Fruit fly (Drosophila melanogaster) whole organism, embryonic: Measurements from ENCODE around the gene Slob.

Experiments used
- Atf3 ChIP-seq: fragments of 200-800 bp; sonication (Bioruptor generic); optimal IDR thresholded peaks from 3 replicates; lab custom pipeline; 2016; ENCODE audit warnings: missing biosample characterization, missing genetic modification characterization
- B-H1 ChIP-seq: fragments of 200-800 bp; sonication (Bioruptor generic); IDR thresholded peaks from 3 replicates; pipeline ENCODE4 v1.3.6; 2022; ENCODE audit warnings: missing biosample characterization, missing genetic modification characterization
- CG11504 ChIP-seq: fragments of 200-800 bp; sonication (Bioruptor generic); optimal IDR thresholded peaks from 3 replicates; lab custom pipeline; 2019; ENCODE audit warnings: missing biosample characterization, mild to moderate bottlenecking, missing genetic modification characterization, moderate library complexity
- CG12391 ChIP-seq: fragments of 200-800 bp; sonication (Bioruptor generic); optimal IDR thresholded peaks from 3 replicates; lab custom pipeline; 2018; ENCODE audit warnings: missing biosample characterization, mild to moderate bottlenecking, missing genetic modification characterization, moderate library complexity
- CG12942 ChIP-seq: fragments of 200-800 bp; sonication (Bioruptor generic); optimal IDR thresholded peaks from 3 replicates; lab custom pipeline; 2016; ENCODE audit warnings: missing biosample characterization, missing genetic modification characterization
- CG1529 ChIP-seq: fragments of 200-800 bp; sonication (Bioruptor generic); optimal IDR thresholded peaks from 3 replicates; lab custom pipeline; 2018; ENCODE audit warnings: missing biosample characterization, missing genetic modification characterization
- CG15696 ChIP-seq: fragments of 200-800 bp; sonication (Bioruptor generic); optimal IDR thresholded peaks from 2 replicates; lab custom pipeline; 2019; ENCODE audit warnings: missing biosample characterization, mild to moderate bottlenecking, missing genetic modification characterization, moderate library complexity
- CG1603 ChIP-seq: fragments of 200-800 bp; sonication (Bioruptor generic); optimal IDR thresholded peaks from 2 replicates; lab custom pipeline; 2019; ENCODE audit warnings: missing biosample characterization, mild to moderate bottlenecking, missing genetic modification characterization, moderate library complexity
- CG17361 ChIP-seq: fragments of 200-800 bp; sonication (Bioruptor generic); IDR thresholded peaks from 3 replicates; pipeline ENCODE4 v1.3.6; 2022; ENCODE audit warnings: missing biosample characterization, missing genetic modification characterization
- CG18476 ChIP-seq: fragments of 200-800 bp; sonication (Bioruptor generic); optimal IDR thresholded peaks from 2 replicates; lab custom pipeline; 2016; ENCODE audit warnings: missing biosample characterization, mild to moderate bottlenecking, missing genetic modification characterization
- CG2678 ChIP-seq: fragments of 200-800 bp; sonication (Bioruptor generic); optimal IDR thresholded peaks from 3 replicates; lab custom pipeline; 2019; ENCODE audit warnings: missing biosample characterization, mild to moderate bottlenecking, missing genetic modification characterization, moderate library complexity
- CG3163 ChIP-seq: fragments of 200-800 bp; sonication (Bioruptor generic); optimal IDR thresholded peaks from 3 replicates; lab custom pipeline; 2016; ENCODE audit warnings: missing biosample characterization, missing genetic modification characterization
- CG4424 ChIP-seq: fragments of 200-800 bp; sonication (Bioruptor generic); optimal IDR thresholded peaks from 3 replicates; lab custom pipeline; 2016; ENCODE audit warnings: missing biosample characterization, missing genetic modification characterization
- CG4707 ChIP-seq: fragments of 200-800 bp; sonication (Bioruptor generic); optimal IDR thresholded peaks from 2 replicates; lab custom pipeline; 2018; ENCODE audit warnings: missing biosample characterization, mild to moderate bottlenecking, missing genetic modification characterization, moderate library complexity
- CG7372 ChIP-seq: fragments of 200-800 bp; sonication (Bioruptor generic); IDR thresholded peaks from 2 replicates; pipeline ENCODE4 v1.3.6; 2022; ENCODE audit warnings: missing biosample characterization, missing genetic modification characterization
- CG8924 ChIP-seq: fragments of 200-800 bp; optimal IDR thresholded peaks from 3 replicates; lab custom pipeline; 2019; ENCODE audit warnings: missing biosample characterization, mild to moderate bottlenecking, missing genetic modification characterization, moderate library complexity
- E2f1 ChIP-seq: fragments of 200-800 bp; sonication (Bioruptor generic); IDR thresholded peaks from 2 replicates; pipeline ENCODE4 v1.3.6; 2022; ENCODE audit warnings: missing biosample characterization, missing genetic modification characterization
- Ets65A ChIP-seq: fragments of 200-800 bp; sonication (Bioruptor generic); peaks from one replicate; lab custom pipeline; 2016; ENCODE audit warnings: missing biosample characterization, missing genetic modification characterization
- H2.0 ChIP-seq: fragments of 200-800 bp; sonication (Bioruptor generic); IDR thresholded peaks from 2 replicates; pipeline ENCODE4 v1.3.6; 2022; ENCODE audit warnings: missing biosample characterization, missing genetic modification characterization
- Hmx ChIP-seq: fragments of 200-800 bp; sonication (Bioruptor generic); optimal IDR thresholded peaks from 2 replicates; lab custom pipeline; 2016; ENCODE audit warnings: missing biosample characterization, missing genetic modification characterization
- Hr78 ChIP-seq, 2 experiments: fragments of 200-800 bp in 1 of 2; fragments of >200 bp in 1 of 2; sonication (Bioruptor generic) in 1 of 2; optimal IDR thresholded peaks; 2 replicates each; lab custom pipeline; 2017 to 2019; ENCODE audit warnings: missing biosample characterization in 2 of 2, missing genetic modification characterization in 2 of 2, mild to moderate bottlenecking in 1 of 2, moderate library complexity in 1 of 2
- Med ChIP-seq: fragments of 200-800 bp; sonication (Bioruptor generic); peaks from one replicate; lab custom pipeline; 2016; ENCODE audit warnings: missing biosample characterization, missing genetic modification characterization, mild to moderate bottlenecking, inconsistent platforms, moderate library complexity
- NFAT ChIP-seq: fragments of 200-800 bp; sonication (Bioruptor generic); IDR thresholded peaks from 2 replicates; pipeline ENCODE4 v1.3.6; 2022; ENCODE audit warnings: missing biosample characterization, missing genetic modification characterization
- Nf-YA ChIP-seq: fragments of 200-800 bp; sonication (Bioruptor generic); IDR thresholded peaks from 2 replicates; pipeline ENCODE4 v1.3.6; 2022; ENCODE audit warnings: missing biosample characterization, missing genetic modification characterization
- Xbp1 ChIP-seq: fragments of 200-800 bp; sonication (Bioruptor generic); optimal IDR thresholded peaks from 3 replicates; lab custom pipeline; 2016; ENCODE audit warnings: missing biosample characterization, mild to moderate bottlenecking, missing genetic modification characterization
- Xrp1 ChIP-seq: fragments of 200-800 bp; sonication (Bioruptor generic); IDR thresholded peaks from 2 replicates; pipeline ENCODE4 v1.3.6; 2022; ENCODE audit warnings: missing biosample characterization, missing genetic modification characterization
- ac ChIP-seq: fragments of 200-800 bp; sonication (Bioruptor generic); optimal IDR thresholded peaks from 3 replicates; lab custom pipeline; 2017; ENCODE audit warnings: missing biosample characterization, mild to moderate bottlenecking, missing genetic modification characterization
- bcd ChIP-seq: fragments of 200-800 bp; sonication (Bioruptor generic); optimal IDR thresholded peaks from 2 replicates; lab custom pipeline; 2017; ENCODE audit warnings: missing biosample characterization, mild to moderate bottlenecking, missing genetic modification characterization
- bsh ChIP-seq, 2 experiments: fragments of 200-800 bp; sonication (Bioruptor generic); optimal IDR thresholded peaks; 2 replicates each; lab custom pipeline; 2017 to 2018; ENCODE audit warnings: mild to moderate bottlenecking in 2 of 2, missing biosample characterization in 2 of 2, missing genetic modification characterization in 2 of 2, moderate library complexity in 1 of 2
- caup ChIP-seq: fragments of 200-800 bp; sonication (Bioruptor generic); optimal IDR thresholded peaks from 3 replicates; lab custom pipeline; 2017; ENCODE audit warnings: missing biosample characterization, mild to moderate bottlenecking, missing genetic modification characterization, moderate library complexity; ENCODE audit not compliant: severe bottlenecking
- ci ChIP-seq: fragments of 200-800 bp; sonication (Bioruptor generic); IDR thresholded peaks from 3 replicates; pipeline ENCODE4 v1.3.6; 2022; ENCODE audit warnings: missing biosample characterization, missing genetic modification characterization
- croc ChIP-seq: fragments of 200-800 bp; sonication (Bioruptor generic); conservative IDR thresholded peaks from 3 replicates; pipeline ENCODE4 v1.3.6; 2022; ENCODE audit warnings: missing biosample characterization, missing genetic modification characterization
- eve ChIP-seq, 2 experiments: fragments of >200 bp; optimal IDR thresholded peaks; 2 replicates each; lab custom pipeline; 2017; ENCODE audit warnings: missing biosample characterization in 2 of 2, missing genetic modification characterization in 2 of 2
- h ChIP-seq: fragments of >200 bp; optimal IDR thresholded peaks from 2 replicates; lab custom pipeline; 2017
- jing ChIP-seq: fragments of 200-800 bp; sonication (Bioruptor generic); optimal IDR thresholded peaks from 2 replicates; lab custom pipeline; 2018; ENCODE audit warnings: missing biosample characterization, mild to moderate bottlenecking, missing genetic modification characterization
- lola ChIP-seq, 3 experiments: fragments of >200 bp in 2 of 3; fragments of 200-800 bp in 1 of 3; sonication (Bioruptor generic) in 1 of 3; optimal IDR thresholded peaks; 2 replicates each; lab custom pipeline; 2017 to 2019; ENCODE audit warnings: missing biosample characterization in 3 of 3, missing genetic modification characterization in 3 of 3, mild to moderate bottlenecking in 1 of 3, moderate library complexity in 1 of 3
- oc ChIP-seq: fragments of 200-800 bp; sonication (Bioruptor generic); optimal IDR thresholded peaks from 2 replicates; lab custom pipeline; 2018; ENCODE audit warnings: missing biosample characterization, mild to moderate bottlenecking, missing genetic modification characterization, moderate library complexity
- org-1 ChIP-seq: fragments of 200-800 bp; sonication (Bioruptor generic); optimal IDR thresholded peaks from 2 replicates; lab custom pipeline; 2017; ENCODE audit warnings: missing biosample characterization, missing genetic modification characterization
- prd ChIP-seq, 3 experiments: fragments of >200 bp in 2 of 3; fragments of 200-800 bp in 1 of 3; sonication (Bioruptor generic) in 1 of 3; optimal IDR thresholded peaks in 2 of 3; IDR thresholded peaks in 1 of 3; 2 replicates in 2 of 3; 3 replicates in 1 of 3; pipeline versions ENCODE4 v1.3.6 to Lab custom; 2017 to 2022; ENCODE audit warnings: missing biosample characterization in 1 of 3, missing genetic modification characterization in 1 of 3
- pum ChIP-seq: fragments of 200-800 bp; sonication (Bioruptor generic); optimal IDR thresholded peaks from 2 replicates; lab custom pipeline; 2016; ENCODE audit warnings: missing biosample characterization, missing genetic modification characterization
- sens ChIP-seq: fragments of 200-800 bp; sonication (Bioruptor generic); peaks from one replicate; lab custom pipeline; 2016; ENCODE audit warnings: missing biosample characterization, missing genetic modification characterization
- sna ChIP-seq: fragments of 200-800 bp; sonication (Bioruptor generic); IDR thresholded peaks from 2 replicates; pipeline ENCODE4 v1.3.6; 2022; ENCODE audit warnings: missing biosample characterization, missing genetic modification characterization; ENCODE audit not compliant: partially characterized antibody
- tin ChIP-seq: fragments of 200-800 bp; sonication (Bioruptor generic); optimal IDR thresholded peaks from 3 replicates; lab custom pipeline; 2016; ENCODE audit warnings: missing biosample characterization, missing genetic modification characterization
- vvl ChIP-seq: fragments of 200-800 bp; sonication (Bioruptor generic); IDR thresholded peaks from 2 replicates; pipeline ENCODE4 v1.3.6; 2022; ENCODE audit warnings: missing biosample characterization, missing genetic modification characterization
- wdn ChIP-seq: fragments of 200-800 bp; sonication (Bioruptor generic); IDR thresholded peaks from 2 replicates; pipeline ENCODE4 v1.3.6; 2022; ENCODE audit warnings: missing biosample characterization, missing genetic modification characterization
- wek ChIP-seq: fragments of 200-800 bp; sonication (Bioruptor generic); optimal IDR thresholded peaks from 3 replicates; lab custom pipeline; 2018; ENCODE audit warnings: missing biosample characterization, mild to moderate bottlenecking, missing genetic modification characterization, moderate library complexity
- zen ChIP-seq: fragments of 200-800 bp; sonication (Bioruptor generic); optimal IDR thresholded peaks from 3 replicates; lab custom pipeline; 2018; ENCODE audit warnings: missing biosample characterization, mild to moderate bottlenecking, missing genetic modification characterization, moderate library complexity
- zf30C ChIP-seq: fragments of 200-800 bp; sonication (Bioruptor generic); optimal IDR thresholded peaks from 3 replicates; lab custom pipeline; 2018; ENCODE audit warnings: missing biosample characterization, mild to moderate bottlenecking, missing genetic modification characterization

The Slob gene

DNA sequence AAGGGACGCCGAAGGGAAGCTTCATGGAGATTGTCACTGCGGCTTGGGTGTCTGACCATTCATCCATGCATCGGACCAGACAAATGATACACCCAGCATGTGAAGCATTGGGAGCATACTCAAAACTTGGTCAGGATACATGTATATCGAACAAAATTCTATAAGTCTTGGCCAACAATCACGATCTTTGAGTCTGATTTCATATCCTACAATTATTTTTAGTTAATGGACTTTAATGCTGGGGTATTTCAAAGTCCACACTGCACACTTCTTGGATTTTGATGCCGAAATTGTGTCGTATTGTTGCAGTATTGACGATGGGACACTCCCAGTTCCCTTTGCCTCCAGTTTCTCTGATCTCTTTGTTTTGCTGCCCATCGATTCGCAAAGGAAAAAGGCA lies 55.6 kb downstream of the Slob start:
- TF ChIP-seq Xbp1 (GFP tag; lab: Kevin White, UChicago) (no peak), bsh (GFP tag; optimal IDR thresholded peaks at IDR 0.05; lab: Kevin White, UChicago) (peak in 1 of 2 experiments; percentile 6), CG1603 (peak; percentile 10), pum (GFP tag; lab: Kevin White, UChicago) (peak; percentile 40), ci (GFP tag; lab: Robert Waterston, UW) (0 out of 3 replicates have a peak, but pooled peaks have one; percentile 20), H2.0 (GFP tag; lab: Robert Waterston, UW) (peak; percentile 5; the same call in 1 of the 2 replicates), CG12942 (no peak), CG4707 (GFP tag; lab: Kevin White, UChicago) (no peak), eve (GFP tag; optimal IDR thresholded peaks at IDR 0.05; lab: Kevin White, UChicago) (peak; percentile 23 to 50), prd (optimal IDR thresholded peaks at IDR 0.05; lab: Kevin White, UChicago) (no peak), prd (GFP tag; IDR thresholded peaks at IDR 0.05; lab: Robert Waterston, UW) (0 out of 3 replicates have a peak, but pooled peaks have one; percentile 7), E2f1 (0 out of 2 replicates have a peak, but pooled peaks have one; percentile 28), CG7372 (no peak), sens (peak; percentile 32), wek (GFP tag; lab: Kevin White, UChicago) (no peak), Atf3 (GFP tag; lab: Kevin White, UChicago) (no peak)

DNA sequence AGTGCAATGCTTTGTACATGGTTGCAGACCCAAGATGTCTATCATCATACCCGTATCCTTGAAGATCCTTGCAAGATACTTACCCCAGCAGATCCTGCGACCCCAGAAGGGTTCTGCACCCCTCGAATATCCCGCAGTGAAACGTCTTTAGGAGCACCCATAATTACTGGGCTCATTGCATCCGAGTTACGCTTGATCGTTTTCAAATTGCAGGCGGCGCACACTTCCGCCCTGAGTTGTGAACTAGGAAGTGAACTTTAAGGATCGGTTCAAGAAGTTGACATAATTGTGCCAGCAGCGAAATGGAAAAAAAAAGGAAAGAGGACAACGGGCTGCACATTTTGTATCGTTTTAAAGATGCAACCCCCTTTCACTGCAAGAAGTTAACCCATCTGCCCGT lies 56.3 kb downstream of the Slob start:
- TF ChIP-seq CG3163 (GFP tag; lab: Kevin White, UChicago) (no peak), croc (GFP tag; lab: Robert Waterston, UW) (no peak), zen (tag; lab: Kevin White, UChicago) (peak; percentile 51), Ets65A (GFP tag; lab: Kevin White, UChicago) (peak; percentile 69), vvl (GFP tag; lab: Robert Waterston, UW) (no peak)

DNA sequence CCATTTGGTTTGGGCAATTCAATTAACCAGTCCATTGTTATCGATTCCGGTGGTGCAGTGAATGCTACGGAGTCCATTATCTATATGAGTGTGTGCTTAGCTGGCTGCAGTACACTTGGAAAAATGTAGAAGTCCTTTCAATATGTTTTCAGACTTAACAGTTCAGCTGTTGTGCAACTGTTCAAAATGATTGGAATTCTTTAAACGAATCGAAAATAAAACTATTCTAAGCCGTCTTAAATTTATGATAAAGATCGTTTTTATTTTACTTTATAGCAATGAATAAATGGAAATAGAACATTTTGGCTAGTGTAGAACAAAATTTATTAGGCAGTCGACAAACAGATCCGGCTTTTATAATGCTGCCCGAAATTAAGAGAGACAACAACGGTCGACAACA lies 58.0 kb downstream of the Slob start:
- TF ChIP-seq Xrp1: peak; percentile 63; the same call in 1 of the 2 replicates
- TF ChIP-seq CG8924: peak; percentile 59
- TF ChIP-seq CG17361 (GFP tag; lab: Robert Waterston, UW): peak; percentile 60
- peak; percentile 74 for TF ChIP-seq zf30C (GFP tag; lab: Kevin White, UChicago)
- TF ChIP-seq Hmx (GFP tag; lab: Kevin White, UChicago): no peak
- TF ChIP-seq CG11504: peak; percentile 51
- peak; percentile 5 for TF ChIP-seq tin (GFP tag; lab: Kevin White, UChicago)
- no peak for TF ChIP-seq sna (GFP tag; lab: Robert Waterston, UW)
- TF ChIP-seq jing (GFP tag; lab: Kevin White, UChicago): peak; percentile 23
- no peak for TF ChIP-seq NFAT (GFP tag; lab: Robert Waterston, UW)
- no peak for TF ChIP-seq CG1529
- peak in 1 of 3 experiments; percentile 82 for TF ChIP-seq lola (GFP tag; optimal IDR thresholded peaks at IDR 0.05; lab: Kevin White, UChicago)
- TF ChIP-seq CG2678 (tag; lab: Kevin White, UChicago): no peak
- TF ChIP-seq wdn (GFP tag; lab: Robert Waterston, UW): no peak
- TF ChIP-seq ac: peak; percentile 3
- peak; percentile 36 for TF ChIP-seq oc (tag; lab: Kevin White, UChicago)
- peak; percentile 11 for TF ChIP-seq org-1 (GFP tag; lab: Kevin White, UChicago)
- no peak for TF ChIP-seq caup (GFP tag; lab: Kevin White, UChicago)
- no peak for TF ChIP-seq Nf-YA
- TF ChIP-seq h (lab: Kevin White, UChicago): no peak
- peak; percentile 54 for TF ChIP-seq CG12391 (tag; lab: Kevin White, UChicago)
- TF ChIP-seq vvl (GFP tag; lab: Robert Waterston, UW): 0 out of 2 replicates have a peak, but pooled peaks have one; percentile 22
- TF ChIP-seq Hr78 (GFP tag; optimal IDR thresholded peaks at IDR 0.05; lab: Kevin White, UChicago): no peak
- TF ChIP-seq CG4424 (GFP tag; lab: Kevin White, UChicago): peak; percentile 45
- peak; percentile 18 for TF ChIP-seq bcd (GFP tag; lab: Kevin White, UChicago)
- TF ChIP-seq CG15696 (tag; lab: Kevin White, UChicago): peak; percentile 67
- TF ChIP-seq CG1603: peak; percentile 39
- peak; percentile 69 for TF ChIP-seq Med
- TF ChIP-seq CG18476 (GFP tag; lab: Kevin White, UChicago): no peak
- no peak for TF ChIP-seq B-H1
